Worm (Caenorhabditis elegans) whole organism, young adult: Measurements from ENCODE around the gene nlp-67.

ENCODE experiments used
- B0035.1 ChIP-seq: sonication (generic microtip); optimal IDR thresholded peaks from 2 replicates; lab custom pipeline; 2016; ENCODE audit warnings: missing genetic modification characterization, mild to moderate bottlenecking, missing compliant biosample characterization, missing genotype, missing genetic modification reagents
- B0261.1 ChIP-seq: sonication (generic microtip); optimal IDR thresholded peaks from 2 replicates; lab custom pipeline; 2016; ENCODE audit warnings: mild to moderate bottlenecking, missing genetic modification characterization, moderate library complexity, missing compliant biosample characterization
- D2030.7 ChIP-seq: fragments of 200-800 bp; sonication (Bioruptor generic); IDR thresholded peaks from 2 replicates; pipeline ENCODE4 v1.3.6; 2022; ENCODE audit warnings: missing genetic modification reagents, missing genetic modification characterization, missing compliant biosample characterization
- F33H1.4 ChIP-seq: fragments of 200-800 bp; sonication (Bioruptor generic); IDR thresholded peaks from 2 replicates; pipeline ENCODE4 v1.3.6; 2022; ENCODE audit warnings: missing genetic modification reagents, missing genetic modification characterization, missing compliant biosample characterization
- K11D2.4 ChIP-seq: fragments of 200-800 bp; sonication (Bioruptor generic); IDR thresholded peaks from 2 replicates; pipeline ENCODE4 v1.3.6; 2022; ENCODE audit warnings: missing genetic modification reagents, missing genetic modification characterization, missing compliant biosample characterization
- K12H6.12 ChIP-seq: fragments of 200-800 bp; sonication (Bioruptor generic); optimal IDR thresholded peaks from 2 replicates; lab custom pipeline; 2018; ENCODE audit warnings: mild to moderate bottlenecking, missing genetic modification characterization, missing compliant biosample characterization
- Y53G8AR.9 ChIP-seq: fragments of 200-800 bp; sonication (Bioruptor generic); conservative IDR thresholded peaks from 2 replicates; pipeline ENCODE4 v1.3.6; 2022; ENCODE audit warnings: missing genetic modification reagents, missing genetic modification characterization, missing compliant biosample characterization
- ZK185.1 ChIP-seq: sonication (generic microtip); optimal IDR thresholded peaks from 2 replicates; lab custom pipeline; 2016; ENCODE audit warnings: mild to moderate bottlenecking, missing genetic modification characterization, missing compliant biosample characterization; ENCODE audit not compliant: poor library complexity, severe bottlenecking
- ama-1 ChIP-seq, 3 experiments: fragments of 150-350 bp in 1 of 3; sonication (generic microtip) in 2 of 3; optimal IDR thresholded peaks; 2 replicates each; lab custom pipeline; 2014 to 2018; ENCODE audit warnings: missing biosample characterization in 2 of 3, missing genetic modification characterization in 2 of 3, missing genetic modification reagents in 2 of 3
- aptf-2 ChIP-seq: fragments of 200-800 bp; sonication (Bioruptor generic); conservative IDR thresholded peaks from 2 replicates; pipeline ENCODE4 v1.3.6; 2022; ENCODE audit warnings: missing genetic modification reagents, missing genetic modification characterization, missing compliant biosample characterization
- aptf-3 ChIP-seq: fragments of 200-800 bp; sonication (Bioruptor generic); IDR thresholded peaks from 2 replicates; pipeline ENCODE4 v1.3.6; 2022; ENCODE audit warnings: missing genetic modification characterization, missing compliant biosample characterization
- athp-1 ChIP-seq: sonication (generic microtip); optimal IDR thresholded peaks from 2 replicates; lab custom pipeline; 2017; ENCODE audit warnings: mild to moderate bottlenecking, missing genetic modification characterization, missing compliant biosample characterization
- ceh-79 ChIP-seq: sonication (generic microtip); optimal IDR thresholded peaks from 2 replicates; lab custom pipeline; 2017; ENCODE audit warnings: mild to moderate bottlenecking, missing genetic modification characterization, missing compliant biosample characterization
- die-1 ChIP-seq: sonication (generic microtip); optimal IDR thresholded peaks from 2 replicates; lab custom pipeline; 2016; ENCODE audit warnings: missing genotype, mild to moderate bottlenecking, missing genetic modification characterization, missing compliant biosample characterization
- egl-18 ChIP-seq: fragments of 200-800 bp; sonication (Bioruptor generic); IDR thresholded peaks from 2 replicates; pipeline ENCODE4 v1.3.6; 2022; ENCODE audit warnings: missing genetic modification reagents, missing genetic modification characterization, missing compliant biosample characterization
- ets-4 ChIP-seq: fragments of 200-800 bp; sonication (Bioruptor generic); optimal IDR thresholded peaks from 2 replicates; lab custom pipeline; 2018; ENCODE audit warnings: mild to moderate bottlenecking, missing genetic modification characterization, missing compliant biosample characterization
- him-1 ChIP-seq: sonication (generic microtip); optimal IDR thresholded peaks from 2 replicates; lab custom pipeline; 2016; ENCODE audit warnings: missing genotype, missing genetic modification reagents, missing genetic modification characterization, missing compliant biosample characterization
- hlh-26 ChIP-seq: fragments of 200-800 bp; sonication (Bioruptor generic); conservative IDR thresholded peaks from 2 replicates; pipeline ENCODE4 v1.3.6; 2022; ENCODE audit warnings: missing genetic modification reagents, missing genetic modification characterization, missing compliant biosample characterization
- hmg-1.2 ChIP-seq: fragments of 200-800 bp; sonication (Bioruptor generic); IDR thresholded peaks from 2 replicates; pipeline ENCODE4 v1.3.6; 2022; ENCODE audit warnings: missing genetic modification reagents, missing genetic modification characterization, missing compliant biosample characterization
- hrde-1 ChIP-seq: sonication (generic microtip); optimal IDR thresholded peaks from 2 replicates; lab custom pipeline; 2016; ENCODE audit warnings: missing genetic modification characterization, mild to moderate bottlenecking, missing compliant biosample characterization, moderate library complexity, missing genotype, missing genetic modification reagents, borderline replicate concordance
- lin-26 ChIP-seq: fragments of 200-800 bp; sonication (Bioruptor generic); IDR thresholded peaks from 2 replicates; pipeline ENCODE4 v1.3.6; 2022; ENCODE audit warnings: missing genetic modification reagents, missing genetic modification characterization, missing compliant biosample characterization
- lin-40 ChIP-seq: sonication (generic microtip); optimal IDR thresholded peaks from 2 replicates; lab custom pipeline; 2016; ENCODE audit warnings: missing genetic modification characterization, mild to moderate bottlenecking, missing compliant biosample characterization, missing genotype, missing genetic modification reagents
- madf-10 ChIP-seq: sonication (generic microtip); optimal IDR thresholded peaks from 2 replicates; lab custom pipeline; 2016; ENCODE audit warnings: mild to moderate bottlenecking, missing genetic modification characterization, missing compliant biosample characterization
- madf-6 ChIP-seq: fragments of 200-800 bp; sonication (Bioruptor generic); IDR thresholded peaks from 2 replicates; pipeline ENCODE4 v1.3.6; 2022; ENCODE audit warnings: missing genetic modification reagents, missing genetic modification characterization, missing compliant biosample characterization
- mcd-1 ChIP-seq: fragments of 200-800 bp; sonication (Bioruptor generic); IDR thresholded peaks from 2 replicates; pipeline ENCODE4 v1.3.6; 2022; ENCODE audit warnings: missing genetic modification reagents, missing genetic modification characterization, missing compliant biosample characterization
- mel-28 ChIP-seq: sonication (generic microtip); optimal IDR thresholded peaks from 2 replicates; lab custom pipeline; 2016; ENCODE audit warnings: borderline replicate concordance, mild to moderate bottlenecking, missing genetic modification characterization, missing compliant biosample characterization
- nfya-1 ChIP-seq: sonication (generic microtip); optimal IDR thresholded peaks from 2 replicates; lab custom pipeline; 2017; ENCODE audit warnings: antibody characterized with exemption, missing compliant biosample characterization, missing genetic modification characterization, borderline replicate concordance; ENCODE audit not compliant: insufficient read depth
- pbrm-1 ChIP-seq: fragments of 200-800 bp; sonication (Bioruptor generic); IDR thresholded peaks from 2 replicates; pipeline ENCODE4 v1.3.6; 2022; ENCODE audit warnings: missing genetic modification reagents, missing genetic modification characterization, missing compliant biosample characterization
- rcor-1 ChIP-seq: fragments of 200-800 bp; sonication (Bioruptor generic); IDR thresholded peaks from 2 replicates; pipeline ENCODE4 v1.3.6; 2022; ENCODE audit warnings: missing genetic modification reagents, missing genetic modification characterization, missing compliant biosample characterization
- rpc-1 ChIP-seq, 2 experiments: fragments of 150-350 bp in 1 of 2; sonication (generic microtip) in 1 of 2; optimal IDR thresholded peaks; 2 replicates each; lab custom pipeline; 2014 to 2018; ENCODE audit warnings: missing biosample characterization in 1 of 2, missing genetic modification characterization in 1 of 2, missing genetic modification reagents in 1 of 2, missing genotype in 1 of 2
- snpc-1.3 ChIP-seq: sonication (generic microtip); optimal IDR thresholded peaks from 2 replicates; lab custom pipeline; 2017; ENCODE audit warnings: missing genetic modification characterization, mild to moderate bottlenecking, missing compliant biosample characterization, antibody characterized with exemption, moderate library complexity, missing genotype, missing genetic modification reagents; ENCODE audit not compliant: insufficient read depth
- snpc-3.4 ChIP-seq: sonication (generic microtip); optimal IDR thresholded peaks from 2 replicates; lab custom pipeline; 2017; ENCODE audit warnings: missing genetic modification characterization, mild to moderate bottlenecking, missing compliant biosample characterization, antibody characterized with exemption, moderate library complexity, missing genotype, missing genetic modification reagents
- snpc-4 ChIP-seq, 5 experiments: fragments of 150-350 bp in 1 of 5; sonication (generic microtip) in 4 of 5; optimal IDR thresholded peaks; 2 replicates each; lab custom pipeline; 2014 to 2018; ENCODE audit warnings: missing genetic modification characterization in 5 of 5, missing biosample characterization in 3 of 5, antibody characterized with exemption in 2 of 5, mild to moderate bottlenecking in 2 of 5, missing compliant biosample characterization in 2 of 5, missing genotype in 2 of 5, moderate library complexity in 2 of 5, missing genetic modification reagents in 1 of 5
- tbp1 ChIP-seq: fragments of 200-800 bp; sonication (Bioruptor generic); optimal IDR thresholded peaks from 2 replicates; lab custom pipeline; 2018; ENCODE audit warnings: mild to moderate bottlenecking, missing genetic modification characterization, missing compliant biosample characterization
- tbx-9 ChIP-seq: sonication (generic microtip); optimal IDR thresholded peaks from 2 replicates; lab custom pipeline; 2016; ENCODE audit warnings: borderline replicate concordance, missing genetic modification characterization, inconsistent platforms, missing compliant biosample characterization
- ztf-18 ChIP-seq: sonication (generic microtip); optimal IDR thresholded peaks from 2 replicates; lab custom pipeline; 2016; ENCODE audit warnings: missing genotype, mild to moderate bottlenecking, missing genetic modification characterization, missing compliant biosample characterization
- ztf-22 ChIP-seq: fragments of 200-800 bp; sonication (Bioruptor generic); optimal IDR thresholded peaks from 2 replicates; lab custom pipeline; 2018; ENCODE audit warnings: mild to moderate bottlenecking, missing genetic modification characterization, moderate library complexity, missing compliant biosample characterization
- ztf-25 ChIP-seq: fragments of 200-800 bp; sonication (Bioruptor generic); IDR thresholded peaks from 2 replicates; pipeline ENCODE4 v1.3.6; 2022; ENCODE audit warnings: missing genetic modification reagents, missing genetic modification characterization, missing compliant biosample characterization
- ztf-26 ChIP-seq: sonication (generic microtip); optimal IDR thresholded peaks from 2 replicates; lab custom pipeline; 2017; ENCODE audit warnings: missing genetic modification characterization, missing compliant biosample characterization
- ztf-3 ChIP-seq: fragments of 200-800 bp; sonication (Bioruptor generic); optimal IDR thresholded peaks from 2 replicates; lab custom pipeline; 2018; ENCODE audit warnings: mild to moderate bottlenecking, missing genetic modification characterization, missing compliant biosample characterization

nlp-67 gene

DNA sequence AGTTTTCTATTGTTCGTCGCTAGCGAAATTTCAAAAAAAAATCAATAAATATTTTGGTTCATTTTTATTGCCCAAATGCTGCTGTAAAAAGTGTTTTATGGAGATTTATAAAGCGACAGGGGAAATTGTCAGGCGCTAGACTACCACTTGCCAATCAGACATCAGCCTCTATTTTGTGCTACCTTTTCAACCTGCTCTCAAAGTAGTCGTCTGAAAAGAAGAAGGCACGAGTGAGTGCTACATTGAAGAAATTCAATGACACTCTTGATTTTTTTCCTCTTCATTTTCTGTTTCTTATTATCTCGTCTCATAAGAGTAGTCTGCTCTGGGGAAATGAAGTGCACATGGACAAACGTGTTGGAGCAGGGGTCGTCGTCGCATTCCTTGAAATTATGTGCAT, 21.7 kb downstream of the nlp-67 start (continued):
- TF ChIP-seq B0035.1 (tag; lab: Kevin White, UChicago): peak; percentile 24
- no peak for TF ChIP-seq ztf-18 (tag; lab: Kevin White, UChicago)
- TF ChIP-seq lin-40: peak; percentile 94
- no peak for TF ChIP-seq ets-4
- TF ChIP-seq madf-10 (tag; lab: Kevin White, UChicago): peak; percentile 70
- TF ChIP-seq K11D2.4 (GFP tag; lab: Robert Waterston, UW): peak; percentile 72
- TF ChIP-seq F33H1.4 (GFP tag; lab: Robert Waterston, UW): no peak
- no peak for TF ChIP-seq athp-1 (tag; lab: Kevin White, UChicago)
- no peak for TF ChIP-seq aptf-2
- no peak for TF ChIP-seq aptf-3 (GFP tag; lab: Robert Waterston, UW)
- TF ChIP-seq hrde-1: no peak
- TF ChIP-seq lin-26 (GFP tag; lab: Robert Waterston, UW): no peak
- no peak for TF ChIP-seq mcd-1
- no peak for TF ChIP-seq tbx-9 (tag; lab: Kevin White, UChicago)
- no peak for TF ChIP-seq mel-28
- peak; percentile 70 for TF ChIP-seq ztf-26 (tag; lab: Kevin White, UChicago)

DNA sequence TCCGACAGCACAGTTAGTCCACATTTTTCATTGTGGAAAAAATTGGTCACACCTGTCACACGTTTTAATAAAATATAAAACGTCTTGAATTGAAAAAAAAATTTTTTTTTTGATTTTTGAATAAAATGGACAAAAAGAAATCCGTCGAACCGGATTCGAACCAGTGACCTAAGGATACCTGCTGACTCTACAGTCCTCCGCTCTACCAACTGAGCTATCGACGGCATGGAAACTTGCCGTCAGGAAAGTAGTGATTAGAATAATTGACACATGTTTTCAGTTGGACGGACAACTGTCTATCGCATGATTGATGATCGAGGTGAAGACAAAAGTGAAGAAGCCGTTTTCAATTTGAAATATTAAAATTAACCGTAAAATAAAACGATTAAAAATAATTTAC, 24.0 kb downstream of the nlp-67 start:
- TF ChIP-seq hmg-1.2 (GFP tag; lab: Robert Waterston, UW) (peak; percentile 32; the same call in 1 of the 2 replicates), tbp1 (peak; percentile 87), snpc-4 (GFP tag; optimal IDR thresholded peaks at IDR 0.05; lab: Kevin White, UChicago) (no peak), snpc-4 (tag; optimal IDR thresholded peaks at IDR 0.05; lab: Kevin White, UChicago) (peak in 1 of 4 experiments; percentile 13), pbrm-1 (peak; percentile 30; the same call in 1 of the 2 replicates), snpc-1.3 (tag; lab: Kevin White, UChicago) (peak; percentile 43), madf-6 (GFP tag; lab: Robert Waterston, UW) (no peak), D2030.7 (GFP tag; lab: Robert Waterston, UW) (peak; percentile 40; the same call in 1 of the 2 replicates), B0261.1 (tag; lab: Kevin White, UChicago) (peak; percentile 60), rpc-1 (optimal IDR thresholded peaks at IDR 0.05; lab: Kevin White, UChicago) (peak; percentile 63), rpc-1 (tag; optimal IDR thresholded peaks at IDR 0.05; lab: Kevin White, UChicago) (peak; percentile 77), B0035.1 (tag; lab: Kevin White, UChicago) (no peak), ets-4 (no peak), snpc-3.4 (peak; percentile 21), him-1 (tag; lab: Kevin White, UChicago) (peak; percentile 6), die-1 (tag; lab: Kevin White, UChicago) (peak; percentile 1), ztf-25 (GFP tag; lab: Robert Waterston, UW) (0 out of 2 replicates have a peak, but pooled peaks have one; percentile 18), Y53G8AR.9 (no peak), aptf-2 (no peak), lin-26 (GFP tag; lab: Robert Waterston, UW) (peak; percentile 63; the same call in 1 of the 2 replicates)

DNA sequence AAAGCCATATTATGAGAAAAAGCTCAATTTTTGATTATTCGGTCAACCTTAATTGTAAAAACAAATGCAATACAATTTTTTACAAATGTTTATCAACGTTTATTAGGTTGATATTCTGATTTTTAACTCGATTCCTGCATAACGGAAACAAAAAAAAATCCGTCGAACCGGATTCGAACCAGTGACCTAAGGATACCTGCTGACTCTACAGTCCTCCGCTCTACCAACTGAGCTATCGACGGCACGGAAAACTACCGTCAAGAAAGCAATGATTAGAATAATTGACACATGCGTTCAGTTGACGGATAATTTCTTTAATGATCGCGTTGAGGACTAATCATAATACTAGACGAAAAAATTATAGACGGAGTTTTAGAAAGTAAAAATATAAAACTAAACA, 24.5 kb downstream of the nlp-67 start:
- no peak for TF ChIP-seq ztf-22 (GFP tag; lab: Kevin White, UChicago)
- 0 out of 2 replicates have a peak, but pooled peaks have one; percentile 15 for TF ChIP-seq rcor-1 (GFP tag; lab: Robert Waterston, UW)
- peak; percentile 32 for TF ChIP-seq hmg-1.2 (GFP tag; lab: Robert Waterston, UW)
- no peak for TF ChIP-seq egl-18 (GFP tag; lab: Robert Waterston, UW)
- TF ChIP-seq hlh-26 (GFP tag; lab: Robert Waterston, UW): no peak
- TF ChIP-seq rpc-1 (optimal IDR thresholded peaks at IDR 0.05; lab: Kevin White, UChicago): peak; percentile 59
- peak; percentile 72 for TF ChIP-seq rpc-1 (tag; optimal IDR thresholded peaks at IDR 0.05; lab: Kevin White, UChicago)
- no peak for TF ChIP-seq die-1 (tag; lab: Kevin White, UChicago)
- no peak for TF ChIP-seq ztf-3 (GFP tag; lab: Kevin White, UChicago)
- no peak for TF ChIP-seq ets-4
- TF ChIP-seq lin-26 (GFP tag; lab: Robert Waterston, UW): peak; percentile 69
- peak; percentile 34; the same call in 1 of the 2 replicates for TF ChIP-seq D2030.7 (GFP tag; lab: Robert Waterston, UW)
- peak; percentile 40 for TF ChIP-seq ZK185.1
- TF ChIP-seq tbp1: peak; percentile 87
- TF ChIP-seq snpc-4 (GFP tag; optimal IDR thresholded peaks at IDR 0.05; lab: Kevin White, UChicago): peak; percentile 6
- peak in 1 of 4 experiments; percentile 16 for TF ChIP-seq snpc-4 (tag; optimal IDR thresholded peaks at IDR 0.05; lab: Kevin White, UChicago)
- TF ChIP-seq nfya-1 (tag; lab: Kevin White, UChicago): no peak
- peak; percentile 59 for TF ChIP-seq B0261.1 (tag; lab: Kevin White, UChicago)
- no peak for TF ChIP-seq ama-1 (optimal IDR thresholded peaks at IDR 0.05; lab: Kevin White, UChicago)
- peak in 1 of 2 experiments; percentile 31 for TF ChIP-seq ama-1 (GFP tag; optimal IDR thresholded peaks at IDR 0.05; lab: Kevin White, UChicago)
- TF ChIP-seq him-1 (tag; lab: Kevin White, UChicago): peak; percentile 34
- no peak for TF ChIP-seq K12H6.12 (tag; lab: Kevin White, UChicago)
- no peak for TF ChIP-seq snpc-1.3 (tag; lab: Kevin White, UChicago)
- TF ChIP-seq pbrm-1: 0 out of 2 replicates have a peak, but pooled peaks have one; percentile 32
- no peak for TF ChIP-seq ceh-79 (tag; lab: Kevin White, UChicago)
